Fruit fly (Drosophila melanogaster) whole organism, pupa: ENCODE results near the gene BG642167.

ENCODE experiments used
- CG12605 ChIP-seq: fragments of 200-800 bp; sonication (Bioruptor generic); IDR thresholded peaks from 2 replicates; pipeline ENCODE4 v1.3.6; 2022; ENCODE audit warnings: missing biosample characterization, missing genetic modification characterization
- CG14655 ChIP-seq: fragments of 200-800 bp; sonication (Bioruptor generic); optimal IDR thresholded peaks from 3 replicates; lab custom pipeline; 2017; ENCODE audit warnings: mild to moderate bottlenecking, missing biosample characterization, missing genetic modification reagents, missing genetic modification characterization
- CG4496 ChIP-seq: fragments of 200-800 bp; sonication (Bioruptor generic); IDR thresholded peaks from 3 replicates; pipeline ENCODE4 v1.3.6; 2022; ENCODE audit warnings: missing biosample characterization, missing genetic modification characterization
- CG8159 ChIP-seq: fragments of 200-800 bp; sonication (Bioruptor generic); optimal IDR thresholded peaks from 3 replicates; lab custom pipeline; 2018; ENCODE audit warnings: missing biosample characterization, mild to moderate bottlenecking, missing genetic modification characterization, moderate library complexity
- CG9948 ChIP-seq: fragments of 200-800 bp; sonication (Bioruptor generic); optimal IDR thresholded peaks from 2 replicates; lab custom pipeline; 2018; ENCODE audit warnings: missing biosample characterization, mild to moderate bottlenecking, missing genetic modification characterization, moderate library complexity
- D1 ChIP-seq: fragments of 200-800 bp; sonication (Bioruptor generic); optimal IDR thresholded peaks from 2 replicates; lab custom pipeline; 2018; ENCODE audit warnings: missing biosample characterization, mild to moderate bottlenecking, missing genetic modification characterization, moderate library complexity
- EcR ChIP-seq: fragments of 200-800 bp; sonication (Bioruptor generic); optimal IDR thresholded peaks from 3 replicates; lab custom pipeline; 2019; ENCODE audit warnings: missing biosample characterization, missing genetic modification characterization, mild to moderate bottlenecking, moderate library complexity, missing genetic modification reagents
- Ets98B ChIP-seq: fragments of 200-800 bp; sonication (Bioruptor generic); IDR thresholded peaks from 2 replicates; pipeline ENCODE4 v1.3.6; 2022; ENCODE audit warnings: missing biosample characterization, missing genetic modification characterization
- Snoo ChIP-seq: fragments of 200-800 bp; sonication (Bioruptor generic); optimal IDR thresholded peaks from 3 replicates; lab custom pipeline; 2017; ENCODE audit warnings: missing biosample characterization, mild to moderate bottlenecking, missing genetic modification characterization, inconsistent platforms
- fd96Ca ChIP-seq: fragments of 200-800 bp; sonication (Bioruptor generic); IDR thresholded peaks from 3 replicates; pipeline ENCODE4 v1.3.6; 2022; ENCODE audit warnings: missing biosample characterization, missing genetic modification characterization
- gl ChIP-seq: fragments of 200-800 bp; sonication (Bioruptor generic); optimal IDR thresholded peaks from 2 replicates; lab custom pipeline; 2018; ENCODE audit warnings: missing biosample characterization, mild to moderate bottlenecking, missing genetic modification characterization
- rn ChIP-seq: fragments of 200-800 bp; sonication (Bioruptor generic); IDR thresholded peaks from 2 replicates; pipeline ENCODE4 v1.3.6; 2022; ENCODE audit warnings: missing biosample characterization, missing genetic modification characterization

DNA sequence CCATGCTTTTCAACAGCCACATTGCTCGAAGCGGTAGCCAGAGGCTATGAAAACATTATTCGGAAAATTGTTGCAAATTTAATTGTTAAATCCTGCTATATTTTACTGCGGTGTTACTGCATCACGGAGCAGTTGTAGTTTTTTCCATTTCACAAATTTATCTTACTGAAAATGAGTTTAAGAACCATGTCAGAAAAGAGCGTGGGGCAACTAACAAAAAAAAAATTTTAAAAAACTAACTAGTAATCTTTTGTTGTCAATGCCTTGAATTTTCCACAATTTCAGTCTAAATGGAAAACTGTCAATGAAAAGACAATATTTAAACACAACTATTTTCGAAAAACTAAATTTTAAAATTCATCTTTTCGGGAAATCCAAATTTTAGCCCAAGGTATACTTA, 4.6 kb downstream of the BG642167 start, which contains the start of gene CG5024:
- TF ChIP-seq Snoo, result no peak
- no peak for TF ChIP-seq CG12605
- TF ChIP-seq CG9948 (tag; lab: Kevin White, UChicago), result no peak
- TF ChIP-seq gl (tag; lab: Kevin White, UChicago), result no peak
- TF ChIP-seq rn (GFP tag; lab: Robert Waterston, UW), result no peak
- TF ChIP-seq EcR (GFP tag; lab: Kevin White, UChicago), result no peak
- TF ChIP-seq CG8159 (tag; lab: Kevin White, UChicago), result no peak
- no peak for TF ChIP-seq Ets98B (GFP tag; lab: Robert Waterston, UW)
- no peak for TF ChIP-seq fd96Ca (GFP tag; lab: Robert Waterston, UW)
- TF ChIP-seq CG4496 (GFP tag; lab: Robert Waterston, UW), result no peak
- no peak for TF ChIP-seq D1 (tag; lab: Kevin White, UChicago)
- no peak for TF ChIP-seq CG14655
